Fruit fly (Drosophila melanogaster): Measurements from ENCODE around the gene CG13010.

The CG13010 gene

DNA sequence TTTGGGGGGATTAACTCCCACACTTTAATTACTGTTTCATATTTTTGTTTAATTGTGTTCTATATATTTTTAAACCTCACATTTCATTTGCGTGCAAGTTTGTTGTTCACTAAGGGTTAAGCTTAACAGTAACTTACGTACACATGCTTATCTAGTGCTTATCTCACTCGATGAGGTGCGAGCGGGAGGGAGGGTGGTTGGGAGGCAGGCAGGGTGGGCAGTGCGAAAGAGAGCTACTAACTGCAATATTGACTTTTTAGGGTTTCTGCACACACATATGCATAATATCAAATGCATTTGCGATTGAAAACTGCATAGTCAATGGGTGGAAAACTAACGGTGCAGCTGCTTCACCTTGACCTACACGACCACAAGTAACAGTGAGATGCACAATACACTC is 15.7 kb upstream of the CG13010 start (continued):
- TF ChIP-seq CG6276 (GFP tag; optimal IDR thresholded peaks at IDR 0.05) (no peak), vri (GFP tag; optimal IDR thresholded peaks at IDR 0.05) (no peak), eg (GFP tag; IDR thresholded peaks at IDR 0.05) (peak; percentile 31; the same call in 1 of the 3 replicates), CG6808 (GFP tag; optimal IDR thresholded peaks at IDR 0.05) (no peak), Ets21C (GFP tag; optimal IDR thresholded peaks at IDR 0.05) (no peak), topi (GFP tag; optimal IDR thresholded peaks at IDR 0.05) (no peak), CG6854 (GFP tag; optimal IDR thresholded peaks at IDR 0.05) (no peak), esn (GFP tag; optimal IDR thresholded peaks at IDR 0.05) (no peak), Hr4 (GFP tag; optimal IDR thresholded peaks at IDR 0.05) (no peak), Eip75B (GFP tag; optimal IDR thresholded peaks at IDR 0.05) (no peak), svp (GFP tag) (peak; percentile 36), CG9139 (GFP tag; optimal IDR thresholded peaks at IDR 0.05) (no peak), CG8319 (GFP tag; optimal IDR thresholded peaks at IDR 0.05) (no peak), CG6792 (GFP tag; optimal IDR thresholded peaks at IDR 0.05) (no peak), CG16779 (tag; optimal IDR thresholded peaks at IDR 0.05) (no peak), fd85E (GFP tag; optimal IDR thresholded peaks at IDR 0.05) (no peak), fd59A (GFP tag; optimal IDR thresholded peaks at IDR 0.05) (no peak)

DNA sequence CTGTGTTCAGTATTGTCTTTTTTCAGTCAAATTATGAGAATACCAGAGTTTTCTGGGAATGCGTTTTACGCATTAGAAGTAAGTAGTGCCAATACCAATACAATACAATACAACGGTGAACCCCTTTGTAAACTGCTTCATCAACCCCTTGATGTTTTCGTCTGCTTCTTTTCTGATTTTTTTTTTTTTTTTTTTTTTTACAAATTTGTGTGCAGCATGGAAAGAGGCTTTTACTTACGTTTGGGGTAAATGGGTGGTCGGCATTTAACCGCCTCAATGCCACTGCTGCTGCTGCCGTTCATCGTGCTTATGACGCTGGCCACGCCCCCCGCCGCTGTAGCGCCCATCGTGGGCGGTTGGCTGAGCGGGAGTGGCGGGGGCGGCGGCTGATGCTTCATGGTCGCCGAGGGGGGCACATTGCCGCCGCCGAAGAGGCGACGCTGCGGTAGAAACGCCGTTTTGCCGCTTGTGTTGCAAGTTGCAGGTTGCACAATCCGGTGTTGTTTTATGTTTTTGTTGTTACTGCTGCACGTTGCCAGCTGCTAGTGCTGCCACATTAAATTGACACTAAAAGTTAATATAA is 15.2 kb upstream of the CG13010 start:
- TF ChIP-seq Hr39 (GFP tag; optimal IDR thresholded peaks at IDR 0.05): no peak
- no peak for TF ChIP-seq salr (GFP tag; optimal IDR thresholded peaks at IDR 0.05)
- TF ChIP-seq CG3919 (GFP tag; optimal IDR thresholded peaks at IDR 0.05): no peak
- TF ChIP-seq vri (GFP tag; optimal IDR thresholded peaks at IDR 0.05): no peak
- no peak for TF ChIP-seq Sox102F (GFP tag; optimal IDR thresholded peaks at IDR 0.05)
- TF ChIP-seq spab (GFP tag; optimal IDR thresholded peaks at IDR 0.05): no peak
- TF ChIP-seq achi (GFP tag; optimal IDR thresholded peaks at IDR 0.05): no peak
- TF ChIP-seq Ets96B (tag; optimal IDR thresholded peaks at IDR 0.05): no peak
- TF ChIP-seq OdsH (GFP tag; optimal IDR thresholded peaks at IDR 0.05): no peak

DNA sequence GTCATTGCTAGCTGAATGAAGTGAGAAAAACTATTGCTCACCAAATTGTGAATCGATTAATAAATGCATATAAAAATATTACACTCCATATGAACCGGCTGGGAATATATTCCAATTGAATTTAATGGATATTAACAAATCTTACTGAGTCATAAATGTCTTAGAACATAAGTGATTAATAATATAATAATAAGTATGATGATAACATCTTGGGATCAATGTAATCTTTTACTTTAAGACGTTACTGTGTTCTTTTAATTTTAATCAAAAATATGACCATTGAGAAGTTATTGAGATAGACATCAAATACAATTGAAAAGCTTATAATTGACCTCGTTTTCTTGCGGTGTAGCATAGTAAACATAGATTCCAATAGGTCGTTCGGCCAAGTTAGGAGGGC is 13.6 kb upstream of the CG13010 start:
- peak; percentile 43 for TF ChIP-seq CG32006 (GFP tag; optimal IDR thresholded peaks at IDR 0.05)
- no peak for TF ChIP-seq lz (GFP tag; optimal IDR thresholded peaks at IDR 0.05)
- TF ChIP-seq CG15336 (GFP tag; IDR thresholded peaks at IDR 0.05): no peak
- TF ChIP-seq fkh (GFP tag; optimal IDR thresholded peaks at IDR 0.05): peak; percentile 42
- TF ChIP-seq Lpt (GFP tag; optimal IDR thresholded peaks at IDR 0.05): peak; percentile 7
- TF ChIP-seq net (GFP tag; optimal IDR thresholded peaks at IDR 0.05): no peak
- peak; percentile 9 for TF ChIP-seq Eip78C (GFP tag)
- TF ChIP-seq acj6 (GFP tag; optimal IDR thresholded peaks at IDR 0.05): no peak

DNA sequence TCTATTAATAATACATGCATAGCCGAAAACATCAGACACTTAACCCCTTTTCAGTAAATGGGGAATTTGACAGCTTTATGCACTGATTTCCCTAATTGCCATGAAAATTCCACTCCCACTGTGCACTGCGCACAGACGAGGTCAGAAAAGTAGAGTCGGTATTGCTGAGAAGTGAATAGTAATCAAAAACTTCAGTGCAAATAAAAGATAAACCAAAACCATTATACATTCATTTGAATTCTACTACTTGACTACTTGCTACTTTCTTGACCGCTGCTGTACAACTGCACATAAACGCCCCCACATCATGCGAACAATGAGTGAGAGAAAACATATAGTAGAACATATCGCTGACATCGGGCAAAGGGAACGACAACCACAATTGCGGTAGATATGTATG is 12.7 kb upstream of the CG13010 start:
- TF ChIP-seq Met (GFP tag; optimal IDR thresholded peaks at IDR 0.05) (peak; percentile 58), net (GFP tag; optimal IDR thresholded peaks at IDR 0.05) (peak; percentile 76), OdsH (GFP tag; optimal IDR thresholded peaks at IDR 0.05) (peak; percentile 80), CG10669 (GFP tag; optimal IDR thresholded peaks at IDR 0.05) (peak; percentile 67), ss (GFP tag; optimal IDR thresholded peaks at IDR 0.05) (peak; percentile 13 to 44), CG6163 (GFP tag; IDR thresholded peaks at IDR 0.05) (peak; percentile 87), CG3032 (tag; optimal IDR thresholded peaks at IDR 0.05) (peak; percentile 55), Hr39 (GFP tag; optimal IDR thresholded peaks at IDR 0.05) (peak; percentile 81), CG15336 (GFP tag; IDR thresholded peaks at IDR 0.05) (peak; percentile 88), lz (GFP tag; optimal IDR thresholded peaks at IDR 0.05) (peak; percentile 63), fd85E (GFP tag; optimal IDR thresholded peaks at IDR 0.05) (no peak), CG8632 (GFP tag; optimal IDR thresholded peaks at IDR 0.05) (peak; percentile 55), Blimp-1 (GFP tag; optimal IDR thresholded peaks at IDR 0.05) (no peak), CG11902 (GFP tag; optimal IDR thresholded peaks at IDR 0.05) (peak; percentile 51), CG11762 (GFP tag; optimal IDR thresholded peaks at IDR 0.05; ENCODE audit: insufficient read depth) (peak; percentile 41), Sox102F (GFP tag; optimal IDR thresholded peaks at IDR 0.05) (peak; percentile 51), topi (GFP tag; optimal IDR thresholded peaks at IDR 0.05) (peak; percentile 73), CG31627 (GFP tag; optimal IDR thresholded peaks at IDR 0.05) (peak; percentile 80), dsx (GFP tag; optimal IDR thresholded peaks at IDR 0.05; ENCODE audit: poor library complexity, severe bottlenecking) (peak; percentile 50), Ets21C (GFP tag; optimal IDR thresholded peaks at IDR 0.05) (peak; percentile 56), CG1621 (tag; optimal IDR thresholded peaks at IDR 0.05) (peak; percentile 61), Eip75B (GFP tag; optimal IDR thresholded peaks at IDR 0.05) (peak; percentile 65), CG34406 (GFP tag; optimal IDR thresholded peaks at IDR 0.05) (peak; percentile 52), eg (GFP tag; IDR thresholded peaks at IDR 0.05) (peak; percentile 94)

All from whole organism, prepupa.